Worm (Caenorhabditis elegans) whole organism, late embryonic: Measurements from ENCODE around the gene C14E2.1.

Experiments used
- ceh-14 ChIP-seq: sonication (generic microtip); optimal IDR thresholded peaks from 2 replicates; lab custom pipeline; 2016; ENCODE audit warnings: missing genotype, missing genetic modification characterization, missing compliant biosample characterization
- ceh-19 ChIP-seq: fragments of 200-800 bp; sonication (Bioruptor generic); optimal IDR thresholded peaks from 2 replicates; lab custom pipeline; 2018; ENCODE audit warnings: mild to moderate bottlenecking, missing genetic modification characterization, missing compliant biosample characterization
- dmd-4 ChIP-seq: sonication (generic microtip); optimal IDR thresholded peaks from 2 replicates; lab custom pipeline; 2016; ENCODE audit warnings: borderline replicate concordance, missing genetic modification characterization, missing compliant biosample characterization
- gmeb-2 ChIP-seq: sonication (generic microtip); optimal IDR thresholded peaks from 2 replicates; lab custom pipeline; 2016; ENCODE audit warnings: missing genetic modification characterization, inconsistent platforms, missing compliant biosample characterization
- pag-3 ChIP-seq: sonication (generic microtip); optimal IDR thresholded peaks from 2 replicates; lab custom pipeline; 2016; ENCODE audit warnings: missing compliant biosample characterization, missing genetic modification characterization, borderline replicate concordance
- sox-2 ChIP-seq: fragments of 200-800 bp; sonication (Bioruptor generic); IDR thresholded peaks from 2 replicates; pipeline ENCODE4 v1.3.6; 2022; ENCODE audit warnings: missing genetic modification reagents, missing genetic modification characterization, missing compliant biosample characterization

ce11 chrX:1853596-1853995 is 27.3 kb downstream of the C14E2.1 start, which contains the start of gene T26C11.9:
- TF ChIP-seq dmd-4 (no peak), sox-2 (GFP tag; lab: Robert Waterston, UW) (no peak), pag-3 (tag; lab: Kevin White, UChicago) (no peak), ceh-14 (tag; lab: Kevin White, UChicago) (no peak), ceh-19 (GFP tag; lab: Kevin White, UChicago) (no peak), gmeb-2 (no peak)
